Fruit fly (Drosophila melanogaster) whole organism, embryonic: ENCODE measurements around the gene CG14329.

Experiments
- BEAF-32 ChIP-seq: fragments of 200-800 bp; sonication (Bioruptor generic); optimal IDR thresholded peaks from 3 replicates; lab custom pipeline; 2017; ENCODE audit warnings: missing biosample characterization, missing genetic modification characterization, mild to moderate bottlenecking, moderate library complexity, missing genetic modification reagents
- Bdp1 ChIP-seq: fragments of 200-800 bp; sonication (Bioruptor generic); optimal IDR thresholded peaks from 3 replicates; lab custom pipeline; 2016; ENCODE audit warnings: missing biosample characterization, missing genetic modification characterization
- C15 ChIP-seq: fragments of 200-800 bp; sonication (Bioruptor generic); IDR thresholded peaks from 3 replicates; pipeline ENCODE4 v1.3.6; 2022; ENCODE audit warnings: missing biosample characterization, missing genetic modification characterization
- CG10267 ChIP-seq: fragments of 200-800 bp; sonication (Bioruptor generic); optimal IDR thresholded peaks from 2 replicates; lab custom pipeline; 2018; ENCODE audit warnings: missing biosample characterization, mild to moderate bottlenecking, missing genetic modification characterization, moderate library complexity
- CG10431 ChIP-seq: fragments of 200-800 bp; sonication (Bioruptor generic); optimal IDR thresholded peaks from 3 replicates; lab custom pipeline; 2018; ENCODE audit warnings: missing biosample characterization, mild to moderate bottlenecking, missing genetic modification characterization
- CG10654 ChIP-seq: fragments of 200-800 bp; sonication (Bioruptor generic); optimal IDR thresholded peaks from 2 replicates; lab custom pipeline; 2016; ENCODE audit warnings: missing biosample characterization, missing genetic modification characterization
- CG12071 ChIP-seq: fragments of 200-800 bp; sonication (Bioruptor generic); optimal IDR thresholded peaks from 3 replicates; lab custom pipeline; 2018; ENCODE audit warnings: missing biosample characterization, mild to moderate bottlenecking, missing genetic modification characterization
- CG12744 ChIP-seq: fragments of 200-800 bp; sonication (Bioruptor generic); optimal IDR thresholded peaks from 2 replicates; lab custom pipeline; 2016; ENCODE audit warnings: missing biosample characterization, missing genetic modification characterization
- CG14710 ChIP-seq: fragments of 200-800 bp; sonication (Bioruptor generic); optimal IDR thresholded peaks from 3 replicates; lab custom pipeline; 2019; ENCODE audit warnings: missing biosample characterization, mild to moderate bottlenecking, missing genetic modification characterization, moderate library complexity
- CG1832 ChIP-seq: fragments of 200-800 bp; sonication (Bioruptor generic); optimal IDR thresholded peaks from 2 replicates; lab custom pipeline; 2017; ENCODE audit warnings: missing biosample characterization, mild to moderate bottlenecking, missing genetic modification characterization, inconsistent platforms
- CG18599 ChIP-seq: fragments of 200-800 bp; sonication (Bioruptor generic); optimal IDR thresholded peaks from 3 replicates; lab custom pipeline; 2017; ENCODE audit warnings: missing biosample characterization, missing genetic modification characterization, mild to moderate bottlenecking, moderate library complexity, missing genetic modification reagents
- CG2199 ChIP-seq: fragments of 200-800 bp; sonication (Bioruptor generic); IDR thresholded peaks from 3 replicates; pipeline ENCODE4 v1.3.6; 2022; ENCODE audit warnings: missing biosample characterization, missing genetic modification characterization
- CG2202 ChIP-seq: fragments of 200-800 bp; sonication (Bioruptor generic); optimal IDR thresholded peaks from 2 replicates; lab custom pipeline; 2018; ENCODE audit warnings: missing biosample characterization, mild to moderate bottlenecking, missing genetic modification characterization
- CG31365 ChIP-seq: fragments of 200-800 bp; sonication (Bioruptor generic); optimal IDR thresholded peaks from 2 replicates; lab custom pipeline; 2018; ENCODE audit warnings: missing biosample characterization, mild to moderate bottlenecking, missing genetic modification characterization
- CG32772 ChIP-seq: fragments of 200-800 bp; sonication (Bioruptor generic); IDR thresholded peaks from 2 replicates; pipeline ENCODE4 v1.3.6; 2022; ENCODE audit warnings: missing biosample characterization, missing genetic modification characterization
- CG5245 ChIP-seq: fragments of 200-800 bp; sonication (Bioruptor generic); optimal IDR thresholded peaks from 3 replicates; lab custom pipeline; 2016; ENCODE audit warnings: missing biosample characterization, missing genetic modification characterization
- CG6654 ChIP-seq: fragments of 200-800 bp; sonication (Bioruptor generic); optimal IDR thresholded peaks from 2 replicates; lab custom pipeline; 2017; ENCODE audit warnings: missing biosample characterization, mild to moderate bottlenecking, missing genetic modification characterization
- CG9609 ChIP-seq: fragments of 200-800 bp; sonication (Bioruptor generic); optimal IDR thresholded peaks from 3 replicates; lab custom pipeline; 2016; ENCODE audit warnings: missing biosample characterization, missing genetic modification characterization
- D19A ChIP-seq: fragments of 200-800 bp; optimal IDR thresholded peaks from 3 replicates; lab custom pipeline; 2019; ENCODE audit warnings: missing biosample characterization, mild to moderate bottlenecking, missing genetic modification characterization, moderate library complexity
- Drgx ChIP-seq: fragments of 200-800 bp; sonication (Bioruptor generic); IDR thresholded peaks from 2 replicates; pipeline ENCODE4 v1.3.6; 2022; ENCODE audit warnings: missing biosample characterization, missing genetic modification characterization
- ERR ChIP-seq: fragments of 200-800 bp; sonication (Bioruptor generic); optimal IDR thresholded peaks from 2 replicates; lab custom pipeline; 2016; ENCODE audit warnings: missing biosample characterization, missing genetic modification characterization
- GATAe ChIP-seq: fragments of 200-800 bp; sonication (Bioruptor generic); conservative IDR thresholded peaks from 2 replicates; pipeline ENCODE4 v1.3.6; 2022; ENCODE audit warnings: missing biosample characterization, missing genetic modification characterization
- Stat92E ChIP-seq, 3 experiments: fragments of >200 bp in 2 of 3; fragments of 200-800 bp in 1 of 3; sonication (Bioruptor generic) in 1 of 3; optimal IDR thresholded peaks; 2 replicates each; lab custom pipeline; 2017 to 2019; ENCODE audit warnings: missing biosample characterization in 3 of 3, missing genetic modification characterization in 3 of 3, mild to moderate bottlenecking in 1 of 3, moderate library complexity in 1 of 3
- Tbp ChIP-seq: fragments of >200 bp; optimal IDR thresholded peaks from 2 replicates; lab custom pipeline; 2018; ENCODE audit warnings: missing biosample characterization, missing genetic modification characterization
- al ChIP-seq: fragments of 200-800 bp; sonication (Bioruptor generic); IDR thresholded peaks from 2 replicates; pipeline ENCODE4 v1.3.6; 2022; ENCODE audit warnings: missing biosample characterization, missing genetic modification characterization
- amos ChIP-seq: fragments of 200-800 bp; sonication (Bioruptor generic); IDR thresholded peaks from 2 replicates; pipeline ENCODE4 v1.3.6; 2022; ENCODE audit warnings: missing biosample characterization, missing genetic modification characterization; ENCODE audit not compliant: partially characterized antibody
- ap ChIP-seq: fragments of 200-800 bp; sonication (Bioruptor generic); IDR thresholded peaks from 2 replicates; pipeline ENCODE4 v1.3.6; 2022; ENCODE audit warnings: missing biosample characterization, missing genetic modification characterization
- bowl ChIP-seq: fragments of 200-800 bp; sonication (Bioruptor generic); IDR thresholded peaks from 2 replicates; pipeline ENCODE4 v1.3.6; 2022; ENCODE audit warnings: missing biosample characterization, missing genetic modification characterization
- ci ChIP-seq: fragments of 200-800 bp; sonication (Bioruptor generic); IDR thresholded peaks from 3 replicates; pipeline ENCODE4 v1.3.6; 2022; ENCODE audit warnings: missing biosample characterization, missing genetic modification characterization
- dati ChIP-seq: fragments of 200-800 bp; sonication (Bioruptor generic); IDR thresholded peaks from 2 replicates; pipeline ENCODE4 v1.3.6; 2022; ENCODE audit warnings: missing biosample characterization, missing genetic modification characterization
- dmrt11E ChIP-seq: fragments of 200-800 bp; sonication (Bioruptor generic); optimal IDR thresholded peaks from 3 replicates; lab custom pipeline; 2018; ENCODE audit warnings: missing biosample characterization, mild to moderate bottlenecking, missing genetic modification characterization, moderate library complexity
- eve ChIP-seq, 2 experiments: fragments of >200 bp; optimal IDR thresholded peaks; 2 replicates each; lab custom pipeline; 2017; ENCODE audit warnings: missing biosample characterization in 2 of 2, missing genetic modification characterization in 2 of 2
- ewg ChIP-seq: fragments of 200-800 bp; sonication (Bioruptor generic); optimal IDR thresholded peaks from 3 replicates; lab custom pipeline; 2017; ENCODE audit warnings: mild to moderate bottlenecking, missing biosample characterization, missing genetic modification reagents, missing genetic modification characterization
- fru ChIP-seq: fragments of >200 bp; optimal IDR thresholded peaks from 2 replicates; lab custom pipeline; 2017
- gro ChIP-seq: fragments of 200-800 bp; sonication (Bioruptor generic); optimal IDR thresholded peaks from 2 replicates; lab custom pipeline; 2016; ENCODE audit warnings: missing biosample characterization, missing genetic modification characterization
- hb ChIP-seq: fragments of 200-800 bp; sonication (Bioruptor generic); IDR thresholded peaks from 3 replicates; pipeline ENCODE4 v1.3.6; 2022; ENCODE audit warnings: missing biosample characterization, missing genetic modification characterization; ENCODE audit not compliant: partially characterized antibody
- ind ChIP-seq: fragments of 200-800 bp; sonication (Bioruptor generic); optimal IDR thresholded peaks from 3 replicates; lab custom pipeline; 2016; ENCODE audit warnings: missing biosample characterization, missing genetic modification characterization
- insv ChIP-seq, 2 experiments: fragments of 200-800 bp; sonication (Bioruptor generic); optimal IDR thresholded peaks; 3 replicates each; lab custom pipeline; 2016 to 2018; ENCODE audit warnings: missing biosample characterization in 2 of 2, missing genetic modification characterization in 2 of 2
- lola ChIP-seq, 3 experiments: fragments of >200 bp in 2 of 3; fragments of 200-800 bp in 1 of 3; sonication (Bioruptor generic) in 1 of 3; optimal IDR thresholded peaks; 2 replicates each; lab custom pipeline; 2017 to 2019; ENCODE audit warnings: missing biosample characterization in 3 of 3, missing genetic modification characterization in 3 of 3, mild to moderate bottlenecking in 1 of 3, moderate library complexity in 1 of 3
- pita ChIP-seq: fragments of 200-800 bp; sonication (Bioruptor generic); optimal IDR thresholded peaks from 2 replicates; lab custom pipeline; 2017; ENCODE audit warnings: missing biosample characterization, mild to moderate bottlenecking, missing genetic modification characterization
- repo ChIP-seq: fragments of 200-800 bp; sonication (Bioruptor generic); optimal IDR thresholded peaks from 2 replicates; lab custom pipeline; 2016; ENCODE audit warnings: missing biosample characterization, missing genetic modification characterization
- shn ChIP-seq: fragments of 200-800 bp; sonication (Bioruptor generic); optimal IDR thresholded peaks from 3 replicates; lab custom pipeline; 2016; ENCODE audit warnings: missing biosample characterization, missing genetic modification characterization
- sqz ChIP-seq: fragments of 200-800 bp; sonication (Bioruptor generic); optimal IDR thresholded peaks from 3 replicates; lab custom pipeline; 2018; ENCODE audit warnings: missing biosample characterization, mild to moderate bottlenecking, missing genetic modification characterization
- stwl ChIP-seq: fragments of 200-800 bp; sonication (Bioruptor generic); optimal IDR thresholded peaks from 3 replicates; lab custom pipeline; 2018; ENCODE audit warnings: missing biosample characterization, mild to moderate bottlenecking, missing genetic modification characterization, moderate library complexity
- tx ChIP-seq: fragments of 200-800 bp; sonication (Bioruptor generic); optimal IDR thresholded peaks from 2 replicates; lab custom pipeline; 2016; ENCODE audit warnings: missing biosample characterization, missing genetic modification characterization
- vvl ChIP-seq: fragments of 200-800 bp; sonication (Bioruptor generic); IDR thresholded peaks from 2 replicates; pipeline ENCODE4 v1.3.6; 2022; ENCODE audit warnings: missing biosample characterization, missing genetic modification characterization

CG14329 gene

DNA sequence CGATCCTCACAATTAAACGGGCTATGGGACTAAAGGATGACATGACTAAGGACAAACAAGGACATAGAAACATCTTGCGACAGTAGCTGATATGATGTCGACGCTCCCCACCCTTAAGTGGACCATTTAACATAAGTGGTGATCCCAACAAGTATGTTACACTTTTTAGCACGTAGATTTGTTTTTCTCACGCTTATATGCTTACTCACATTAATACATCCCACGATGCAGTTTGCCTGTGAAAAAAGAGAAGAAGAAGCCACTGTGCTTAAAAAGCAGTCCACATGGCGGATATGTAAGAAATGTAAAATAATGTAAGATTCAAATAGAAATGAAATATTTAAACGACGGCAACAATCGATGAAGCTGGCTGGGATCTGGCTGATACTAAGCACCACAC is 5.9 kb downstream of the CG14329 start (continued):
- TF ChIP-seq hb (GFP tag; lab: Robert Waterston, UW) = no peak
- no peak for TF ChIP-seq CG12071 (GFP tag; lab: Kevin White, UChicago)
- no peak for TF ChIP-seq CG1832 (GFP tag; lab: Kevin White, UChicago)
- no peak for TF ChIP-seq CG5245
- TF ChIP-seq ERR (GFP tag; lab: Kevin White, UChicago) = no peak
- no peak for TF ChIP-seq CG10654 (GFP tag; lab: Kevin White, UChicago)
- TF ChIP-seq stwl (tag; lab: Kevin White, UChicago) = peak; percentile 21
- TF ChIP-seq CG10431 (GFP tag; lab: Kevin White, UChicago) = no peak
- TF ChIP-seq ap (GFP tag; lab: Robert Waterston, UW) = no peak
- TF ChIP-seq ewg = no peak
- no peak for TF ChIP-seq shn (GFP tag; lab: Kevin White, UChicago)
- TF ChIP-seq CG10267 (tag; lab: Kevin White, UChicago) = no peak
- TF ChIP-seq ind (GFP tag; lab: Kevin White, UChicago) = no peak
- TF ChIP-seq sqz = no peak
- TF ChIP-seq al (GFP tag; lab: Robert Waterston, UW) = no peak
- 0 out of 2 replicates have a peak, but pooled peaks have one; percentile 10 for TF ChIP-seq vvl (GFP tag; lab: Robert Waterston, UW)
- no peak for TF ChIP-seq GATAe (GFP tag; lab: Robert Waterston, UW)
- TF ChIP-seq CG6654 (GFP tag; lab: Kevin White, UChicago) = no peak
- no peak; the same call in 2 of the 3 replicates for TF ChIP-seq ci (GFP tag; lab: Robert Waterston, UW)
- TF ChIP-seq CG32772 (GFP tag; lab: Robert Waterston, UW) = no peak
- no peak for TF ChIP-seq CG2202
- no peak for TF ChIP-seq Bdp1 (GFP tag; lab: Kevin White, UChicago)
- TF ChIP-seq Stat92E (GFP tag; optimal IDR thresholded peaks at IDR 0.05; lab: Kevin White, UChicago) = no peak
- no peak for TF ChIP-seq pita (GFP tag; lab: Kevin White, UChicago)
- no peak for TF ChIP-seq CG18599 (GFP tag; lab: Kevin White, UChicago)
- no peak for TF ChIP-seq BEAF-32 (GFP tag; lab: Kevin White, UChicago)
- no peak for TF ChIP-seq Drgx (GFP tag; lab: Robert Waterston, UW)
- 0 out of 3 replicates have a peak, but pooled peaks have one; percentile 16 for TF ChIP-seq CG2199 (GFP tag; lab: Robert Waterston, UW)
- TF ChIP-seq repo (GFP tag; lab: Kevin White, UChicago) = no peak
- TF ChIP-seq CG31365 (tag; lab: Kevin White, UChicago) = peak; percentile 76
- peak in 1 of 3 experiments; percentile 41 for TF ChIP-seq lola (GFP tag; optimal IDR thresholded peaks at IDR 0.05; lab: Kevin White, UChicago)
- TF ChIP-seq amos (GFP tag; lab: Robert Waterston, UW) = no peak
- no peak for TF ChIP-seq CG9609
- no peak for TF ChIP-seq gro (GFP tag; lab: Kevin White, UChicago)
- no peak for TF ChIP-seq tx (GFP tag; lab: Kevin White, UChicago)
- TF ChIP-seq insv (GFP tag; optimal IDR thresholded peaks at IDR 0.05; lab: Kevin White, UChicago) = peak in 1 of 2 experiments; percentile 10
- TF ChIP-seq dmrt11E (tag; lab: Kevin White, UChicago) = no peak
- TF ChIP-seq D19A = no peak
- no peak for TF ChIP-seq CG12744 (GFP tag; lab: Kevin White, UChicago)
- no peak for TF ChIP-seq CG14710 (tag; lab: Kevin White, UChicago)
- TF ChIP-seq eve (GFP tag; optimal IDR thresholded peaks at IDR 0.05; lab: Kevin White, UChicago) = peak in 1 of 2 experiments; percentile 52
- no peak for TF ChIP-seq C15 (GFP tag; lab: Robert Waterston, UW)
- TF ChIP-seq dati = no peak
- TF ChIP-seq Tbp (GFP tag; lab: Kevin White, UChicago) = no peak
- no peak for TF ChIP-seq bowl (GFP tag; lab: Robert Waterston, UW)
- no peak for TF ChIP-seq fru (lab: Kevin White, UChicago)
